Fruit fly (Drosophila melanogaster): Measurements from ENCODE around the gene Grx1.

Gene Grx1

dm6 chr3L:18820638-18821382, 48.2 kb upstream of the Grx1 start, which contains the start of the genes CG14073 and HipHop (continued):
- no peak for TF ChIP-seq exex (tag; optimal IDR thresholded peaks at IDR 0.05)
- TF ChIP-seq Mes4 (GFP tag; optimal IDR thresholded peaks at IDR 0.05), result no peak
- no peak for TF ChIP-seq tgo (GFP tag; IDR thresholded peaks at IDR 0.05)
- TF ChIP-seq CG10959 (GFP tag; IDR thresholded peaks at IDR 0.05), result no peak
- no peak for TF ChIP-seq dati (GFP tag; IDR thresholded peaks at IDR 0.05)
- no peak for TF ChIP-seq CG13287 (GFP tag; IDR thresholded peaks at IDR 0.05; ENCODE audit: partially characterized antibody)
- TF ChIP-seq Myb (GFP tag; optimal IDR thresholded peaks at IDR 0.05), result peak; percentile 70
- TF ChIP-seq CG12769 (tag; optimal IDR thresholded peaks at IDR 0.05), result no peak
- no peak for TF ChIP-seq CG3838 (GFP tag; optimal IDR thresholded peaks at IDR 0.05)
- no peak for TF ChIP-seq sima (GFP tag; optimal IDR thresholded peaks at IDR 0.05)
- no peak for TF ChIP-seq amos (GFP tag; IDR thresholded peaks at IDR 0.05; ENCODE audit: partially characterized antibody)
- no peak for TF ChIP-seq Hr51 (GFP tag; optimal IDR thresholded peaks at IDR 0.05)
- TF ChIP-seq Dp (GFP tag; optimal IDR thresholded peaks at IDR 0.05), result peak; percentile 75
- TF ChIP-seq al (GFP tag; IDR thresholded peaks at IDR 0.05), result no peak
- TF ChIP-seq MESR4 (GFP tag; optimal IDR thresholded peaks at IDR 0.05), result peak; percentile 16
- no peak for TF ChIP-seq slp2 (GFP tag; optimal IDR thresholded peaks at IDR 0.05)
- TF ChIP-seq CG7786 (GFP tag; optimal IDR thresholded peaks at IDR 0.05), result no peak
- no peak for TF ChIP-seq Jarid2 (GFP tag; optimal IDR thresholded peaks at IDR 0.05)
- TF ChIP-seq chif (GFP tag; optimal IDR thresholded peaks at IDR 0.05), result no peak
- TF ChIP-seq CG1603 (tag; optimal IDR thresholded peaks at IDR 0.05), result peak; percentile 3
- TF ChIP-seq ftz-f1 (GFP tag; optimal IDR thresholded peaks at IDR 0.05), result no peak
- no peak for TF ChIP-seq Atf-2 (GFP tag; optimal IDR thresholded peaks at IDR 0.05)
- TF ChIP-seq vvl (GFP tag; IDR thresholded peaks at IDR 0.05), result no peak
- no peak for TF ChIP-seq cato (GFP tag; optimal IDR thresholded peaks at IDR 0.05; ENCODE audit: borderline replicate concordance)
- no peak for TF ChIP-seq CG6654 (GFP tag; optimal IDR thresholded peaks at IDR 0.05)
- peak; percentile 74 for TF ChIP-seq gfzf (GFP tag; optimal IDR thresholded peaks at IDR 0.05)
- peak; percentile 7 for TF ChIP-seq CG2116 (GFP tag; optimal IDR thresholded peaks at IDR 0.05)
- TF ChIP-seq Ravus (GFP tag; IDR thresholded peaks at IDR 0.05), result no peak
- TF ChIP-seq Dfd (GFP tag; optimal IDR thresholded peaks at IDR 0.05), result no peak
- TF ChIP-seq CG10274 (GFP tag; optimal IDR thresholded peaks at IDR 0.05), result no peak
- no peak for TF ChIP-seq zfh2 (GFP tag; optimal IDR thresholded peaks at IDR 0.05)
- TF ChIP-seq CG5245 (GFP tag; optimal IDR thresholded peaks at IDR 0.05), result no peak
- TF ChIP-seq CG17186 (GFP tag; optimal IDR thresholded peaks at IDR 0.05), result peak; percentile 99
- TF ChIP-seq MBD-R2 (GFP tag; IDR thresholded peaks at IDR 0.05), result peak; percentile 46; the same call in 1 of the 2 replicates
- no peak for TF ChIP-seq CG13123 (GFP tag; optimal IDR thresholded peaks at IDR 0.05)
- TF ChIP-seq gcm (GFP tag; optimal IDR thresholded peaks at IDR 0.05), result no peak
- peak; percentile 4 for TF ChIP-seq phol (tag; optimal IDR thresholded peaks at IDR 0.05)
- TF ChIP-seq CG12299 (tag; optimal IDR thresholded peaks at IDR 0.05), result no peak
- TF ChIP-seq jigr1 (GFP tag; IDR thresholded peaks at IDR 0.05), result no peak
- peak; percentile 17 for TF ChIP-seq bigmax (GFP tag; optimal IDR thresholded peaks at IDR 0.05)
- TF ChIP-seq bcd (GFP tag; optimal IDR thresholded peaks at IDR 0.05), result no peak
- TF ChIP-seq CG8478 (optimal IDR thresholded peaks at IDR 0.05), result no peak
- TF ChIP-seq Poxn (GFP tag; IDR thresholded peaks at IDR 0.05), result no peak
- TF ChIP-seq ash1 (GFP tag; optimal IDR thresholded peaks at IDR 0.05), result no peak
- no peak for TF ChIP-seq CG10366 (GFP tag; IDR thresholded peaks at IDR 0.05)
- TF ChIP-seq Mrtf (GFP tag; IDR thresholded peaks at IDR 0.05), result no peak
- peak; percentile 4 for TF ChIP-seq CG12391 (tag; optimal IDR thresholded peaks at IDR 0.05)
- TF ChIP-seq twi (tag; optimal IDR thresholded peaks at IDR 0.05), result no peak
- no peak for TF ChIP-seq tna (GFP tag; IDR thresholded peaks at IDR 0.05; ENCODE audit: partially characterized antibody)
- TF ChIP-seq pzg (GFP tag; optimal IDR thresholded peaks at IDR 0.05), result peak; percentile 43
